Worm (Caenorhabditis elegans) whole organism, early embryonic: ENCODE data around the gene R148.8.

ENCODE experiments used
- B0310.2 ChIP-seq: sonication (generic microtip); optimal IDR thresholded peaks from 2 replicates; lab custom pipeline; 2016; ENCODE audit warnings: mild to moderate bottlenecking, missing genetic modification characterization, missing compliant biosample characterization
- F13C5.2 ChIP-seq: sonication (generic microtip); optimal IDR thresholded peaks from 2 replicates; lab custom pipeline; 2017; ENCODE audit warnings: mild to moderate bottlenecking, missing genetic modification characterization, inconsistent platforms, missing compliant biosample characterization
- aly-1 ChIP-seq: sonication (generic microtip); optimal IDR thresholded peaks from 2 replicates; lab custom pipeline; 2016; ENCODE audit warnings: missing genetic modification characterization, missing compliant biosample characterization
- ama-1 ChIP-seq: fragments of 150-350 bp; optimal IDR thresholded peaks from 2 replicates; lab custom pipeline; 2014
- ceh-13 ChIP-seq: fragments of 200-800 bp; sonication (Bioruptor generic); optimal IDR thresholded peaks from 2 replicates; lab custom pipeline; 2018; ENCODE audit warnings: mild to moderate bottlenecking, missing genetic modification characterization, missing compliant biosample characterization
- ceh-36 ChIP-seq: sonication (generic microtip); optimal IDR thresholded peaks from 2 replicates; lab custom pipeline; 2016; ENCODE audit warnings: missing genetic modification characterization, inconsistent platforms, missing compliant biosample characterization
- ets-7 ChIP-seq: sonication (generic microtip); optimal IDR thresholded peaks from 2 replicates; lab custom pipeline; 2016; ENCODE audit warnings: missing genotype, missing genetic modification characterization, missing compliant biosample characterization
- flt-1 ChIP-seq: fragments of 200-800 bp; sonication (Bioruptor generic); IDR thresholded peaks from 2 replicates; pipeline ENCODE4 v1.3.6; 2022; ENCODE audit warnings: missing genetic modification characterization, missing compliant biosample characterization
- hmbx-1 ChIP-seq: sonication (generic microtip); optimal IDR thresholded peaks from 2 replicates; lab custom pipeline; 2016; ENCODE audit warnings: mild to moderate bottlenecking, missing genetic modification characterization, missing compliant biosample characterization
- hmg-4 ChIP-seq: fragments of 200-800 bp; sonication (Bioruptor generic); optimal IDR thresholded peaks from 2 replicates; lab custom pipeline; 2018; ENCODE audit warnings: mild to moderate bottlenecking, missing genetic modification characterization, missing compliant biosample characterization
- hnd-1 ChIP-seq: sonication (generic microtip); optimal IDR thresholded peaks from 2 replicates; lab custom pipeline; 2016; ENCODE audit warnings: missing genetic modification characterization, missing compliant biosample characterization
- pes-1 ChIP-seq: fragments of 200-800 bp; sonication (Bioruptor generic); IDR thresholded peaks from 2 replicates; pipeline ENCODE4 v1.3.6; 2022; ENCODE audit warnings: missing genetic modification reagents, missing genetic modification characterization, missing compliant biosample characterization
- scrt-1 ChIP-seq: fragments of 200-800 bp; sonication (Bioruptor generic); IDR thresholded peaks from 2 replicates; pipeline ENCODE4 v1.3.6; 2022; ENCODE audit warnings: missing genetic modification characterization, missing compliant biosample characterization
- sea-1 ChIP-seq: fragments of 200-800 bp; sonication (Bioruptor generic); conservative IDR thresholded peaks from 2 replicates; pipeline ENCODE4 v1.3.6; 2022; ENCODE audit warnings: missing genetic modification characterization, missing compliant biosample characterization
- tbx-11 ChIP-seq: fragments of 200-800 bp; sonication (Bioruptor generic); IDR thresholded peaks from 2 replicates; pipeline ENCODE4 v1.3.6; 2022; ENCODE audit warnings: missing genetic modification characterization, missing compliant biosample characterization
- tbx-37 ChIP-seq: fragments of 200-800 bp; sonication (Bioruptor generic); conservative IDR thresholded peaks from 2 replicates; pipeline ENCODE4 v1.3.6; 2022; ENCODE audit warnings: missing genetic modification reagents, missing genetic modification characterization, missing compliant biosample characterization
- tra-4 ChIP-seq: sonication (generic microtip); optimal IDR thresholded peaks from 2 replicates; lab custom pipeline; 2017; ENCODE audit warnings: missing genetic modification characterization, missing compliant biosample characterization

R148.8 gene

DNA sequence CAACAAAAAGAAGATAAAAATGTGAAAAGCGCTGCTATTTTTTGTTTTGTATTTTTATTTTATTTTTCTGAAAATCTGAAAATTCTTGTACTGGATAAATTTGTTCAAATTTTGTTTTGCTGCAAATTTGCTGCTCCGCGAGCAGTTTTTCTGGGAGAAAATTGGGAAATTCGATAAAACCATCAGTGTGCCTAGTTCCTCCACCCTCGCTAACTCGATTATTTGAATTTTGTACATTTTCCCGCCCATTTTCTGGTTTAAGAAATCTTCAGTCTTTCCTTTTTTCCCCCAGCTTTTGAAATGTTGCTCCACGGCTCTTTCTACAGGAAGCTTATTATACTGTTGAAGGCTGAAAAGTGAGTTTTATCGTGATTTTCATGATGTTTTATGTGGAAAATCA is at the start of gene R148.8:
R148.8 (plus strand) TSS at position 301 of the 400 bp plus-strand sequence.
- no peak for TF ChIP-seq ceh-36
- TF ChIP-seq pes-1, result no peak
- no peak for TF ChIP-seq ceh-13 (GFP tag; lab: Kevin White, UChicago)
- no peak for TF ChIP-seq F13C5.2 (tag; lab: Kevin White, UChicago)
- TF ChIP-seq sea-1, result no peak
- TF ChIP-seq hnd-1 (tag; lab: Kevin White, UChicago), result no peak
- no peak for TF ChIP-seq ama-1 (lab: Kevin White, UChicago)
- no peak for TF ChIP-seq tbx-37 (GFP tag; lab: Robert Waterston, UW)
- no peak for TF ChIP-seq hmbx-1
- TF ChIP-seq B0310.2 (tag; lab: Kevin White, UChicago), result no peak
- TF ChIP-seq scrt-1 (GFP tag; lab: Robert Waterston, UW), result no peak
- no peak for TF ChIP-seq aly-1 (tag; lab: Kevin White, UChicago)
- no peak for TF ChIP-seq tbx-11
- no peak for TF ChIP-seq flt-1
- no peak for TF ChIP-seq hmg-4 (GFP tag; lab: Kevin White, UChicago)
- no peak for TF ChIP-seq ets-7 (tag; lab: Kevin White, UChicago)
- no peak for TF ChIP-seq tra-4 (tag; lab: Kevin White, UChicago)

DNA sequence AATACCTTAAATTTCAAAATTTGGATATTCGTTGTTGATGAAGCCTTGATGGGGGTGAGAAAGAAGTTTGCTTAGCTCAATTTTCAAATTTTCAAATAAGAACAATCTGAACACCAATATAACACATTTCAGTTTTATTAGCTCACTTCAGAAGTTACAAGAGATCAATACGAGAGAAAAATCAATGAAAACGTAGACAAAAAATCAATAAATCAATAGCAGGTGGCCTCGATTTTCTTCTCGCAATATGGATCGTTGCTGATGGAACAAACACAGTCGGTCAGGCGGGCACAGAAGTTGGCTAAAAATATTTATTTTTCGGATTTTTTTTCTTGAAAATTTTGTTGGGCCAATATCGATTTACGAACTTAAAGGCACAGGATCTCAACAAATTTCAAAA is 49.2 kb upstream of the R148.8 start:
- TF ChIP-seq ets-7 (tag; lab: Kevin White, UChicago), result no peak
- no peak for TF ChIP-seq F13C5.2 (tag; lab: Kevin White, UChicago)
- no peak for TF ChIP-seq tra-4 (tag; lab: Kevin White, UChicago)
- TF ChIP-seq B0310.2 (tag; lab: Kevin White, UChicago), result no peak
- TF ChIP-seq ceh-36, result no peak
- no peak for TF ChIP-seq hnd-1 (tag; lab: Kevin White, UChicago)
- TF ChIP-seq ama-1 (lab: Kevin White, UChicago), result no peak
- TF ChIP-seq hmg-4 (GFP tag; lab: Kevin White, UChicago), result no peak

DNA sequence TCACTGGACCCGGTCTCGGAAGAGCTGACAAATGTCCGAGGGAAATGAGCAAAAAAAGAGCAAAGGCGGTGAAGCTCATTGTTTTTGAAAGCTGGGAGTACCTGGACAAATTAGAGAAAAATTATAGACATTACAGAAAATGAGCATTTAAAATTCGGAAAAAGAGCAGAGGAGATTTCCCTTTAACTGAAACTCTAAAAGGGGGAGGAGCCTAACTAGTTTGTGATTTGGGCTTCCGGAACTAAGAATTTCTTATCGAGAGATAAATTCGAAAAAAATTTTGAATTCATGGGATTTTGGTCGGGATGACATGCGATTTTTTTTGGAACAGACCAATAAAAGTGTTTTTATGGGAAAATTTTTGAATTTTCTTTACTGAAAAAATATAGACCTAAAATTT is 47.6 kb upstream of the R148.8 start, which contains the start of gene C44B11.4:
C44B11.4 (minus strand) TSS at position 101 of the 400 bp plus-strand sequence.
- TF ChIP-seq ceh-13 (GFP tag; lab: Kevin White, UChicago) (no peak), aly-1 (tag; lab: Kevin White, UChicago) (no peak), hnd-1 (tag; lab: Kevin White, UChicago) (no peak), tra-4 (tag; lab: Kevin White, UChicago) (no peak), ceh-36 (no peak), tbx-37 (GFP tag; lab: Robert Waterston, UW) (no peak), pes-1 (no peak), flt-1 (no peak), F13C5.2 (tag; lab: Kevin White, UChicago) (no peak), sea-1 (no peak), hmg-4 (GFP tag; lab: Kevin White, UChicago) (no peak), ama-1 (lab: Kevin White, UChicago) (no peak), scrt-1 (GFP tag; lab: Robert Waterston, UW) (no peak), tbx-11 (no peak), ets-7 (tag; lab: Kevin White, UChicago) (no peak)

DNA sequence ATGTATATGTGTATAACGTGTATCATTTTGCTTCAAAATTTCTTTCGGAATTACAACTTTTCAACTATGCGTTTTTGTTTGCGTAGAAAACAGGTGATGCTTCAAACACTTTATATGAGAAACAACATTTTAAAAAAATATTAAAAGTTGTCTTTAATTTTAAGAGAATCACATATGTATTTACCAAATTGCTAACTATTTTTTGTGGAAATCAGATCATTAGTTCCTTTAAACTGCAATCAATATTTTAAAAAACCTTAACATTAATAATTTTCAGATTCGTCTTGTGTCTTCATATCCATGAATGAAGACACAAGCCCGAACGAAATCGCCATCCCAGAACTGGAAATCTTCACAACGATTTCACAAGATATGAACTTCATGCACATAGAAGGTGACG is 38.4 kb upstream of the R148.8 start, which contains the start of gene C44B11.6:
C44B11.6 (plus strand) TSS at position 301 of the 400 bp plus-strand sequence.
- no peak for TF ChIP-seq ceh-36
- no peak for TF ChIP-seq scrt-1 (GFP tag; lab: Robert Waterston, UW)
- TF ChIP-seq F13C5.2 (tag; lab: Kevin White, UChicago), result no peak
- no peak for TF ChIP-seq hmbx-1
- TF ChIP-seq B0310.2 (tag; lab: Kevin White, UChicago), result no peak
- no peak for TF ChIP-seq ceh-13 (GFP tag; lab: Kevin White, UChicago)
- no peak for TF ChIP-seq tra-4 (tag; lab: Kevin White, UChicago)
- TF ChIP-seq aly-1 (tag; lab: Kevin White, UChicago), result no peak
- TF ChIP-seq flt-1, result no peak
- TF ChIP-seq tbx-37 (GFP tag; lab: Robert Waterston, UW), result no peak
- no peak for TF ChIP-seq tbx-11

DNA sequence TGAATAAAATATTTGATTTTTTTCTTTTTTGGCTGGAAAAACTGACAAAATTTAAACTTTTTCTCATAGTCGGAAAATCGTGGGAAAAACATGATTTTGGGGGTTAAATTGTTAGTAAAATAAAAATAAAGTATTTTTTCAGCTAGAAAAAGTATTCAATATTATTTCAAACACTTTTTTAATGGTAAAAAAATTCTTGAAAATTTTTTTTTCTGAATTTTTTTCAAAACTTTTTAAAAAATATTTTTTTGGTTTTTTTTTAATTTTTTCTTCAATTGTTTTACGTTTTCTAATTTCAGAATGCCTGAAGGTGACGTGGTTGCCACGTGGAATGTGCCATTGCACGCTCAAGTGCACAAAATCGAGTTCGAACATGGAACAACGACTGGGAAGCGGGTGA is 36.3 kb upstream of the R148.8 start, which contains the start of gene C44B11.1:
C44B11.1 (plus strand) TSS at position 301 of the 400 bp plus-strand sequence.
- TF ChIP-seq hmbx-1 (no peak), scrt-1 (GFP tag; lab: Robert Waterston, UW) (no peak)

DNA sequence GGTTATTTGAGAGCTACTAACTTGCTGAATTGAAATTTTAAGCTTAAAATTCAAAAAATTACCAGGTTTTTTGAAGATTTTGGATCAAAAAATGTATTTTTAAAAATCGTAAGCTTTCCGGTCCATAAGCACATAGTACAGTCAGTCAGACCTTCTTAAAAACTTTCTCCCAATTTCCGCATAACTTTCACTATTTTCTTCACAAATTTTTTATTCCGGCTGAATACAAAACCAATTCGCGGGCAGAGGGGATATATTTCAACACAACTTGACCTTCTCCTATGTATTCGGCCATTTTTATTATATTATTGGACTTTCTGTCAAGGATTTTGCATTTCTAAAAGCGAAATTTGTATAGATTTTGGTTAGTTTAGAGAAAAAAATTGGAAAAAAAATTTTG is 30.8 kb upstream of the R148.8 start:
- no peak for TF ChIP-seq hmbx-1
- TF ChIP-seq tbx-11, result no peak
- TF ChIP-seq scrt-1 (GFP tag; lab: Robert Waterston, UW), result no peak
- no peak for TF ChIP-seq B0310.2 (tag; lab: Kevin White, UChicago)
- no peak for TF ChIP-seq pes-1
- no peak for TF ChIP-seq hnd-1 (tag; lab: Kevin White, UChicago)
- no peak for TF ChIP-seq ceh-36
- no peak for TF ChIP-seq sea-1
- TF ChIP-seq hmg-4 (GFP tag; lab: Kevin White, UChicago), result no peak
- no peak for TF ChIP-seq aly-1 (tag; lab: Kevin White, UChicago)
- no peak for TF ChIP-seq ets-7 (tag; lab: Kevin White, UChicago)
- no peak for TF ChIP-seq ama-1 (lab: Kevin White, UChicago)
- no peak for TF ChIP-seq F13C5.2 (tag; lab: Kevin White, UChicago)
- TF ChIP-seq tbx-37 (GFP tag; lab: Robert Waterston, UW), result no peak
- no peak for TF ChIP-seq ceh-13 (GFP tag; lab: Kevin White, UChicago)
- no peak for TF ChIP-seq flt-1
- TF ChIP-seq tra-4 (tag; lab: Kevin White, UChicago), result no peak

DNA sequence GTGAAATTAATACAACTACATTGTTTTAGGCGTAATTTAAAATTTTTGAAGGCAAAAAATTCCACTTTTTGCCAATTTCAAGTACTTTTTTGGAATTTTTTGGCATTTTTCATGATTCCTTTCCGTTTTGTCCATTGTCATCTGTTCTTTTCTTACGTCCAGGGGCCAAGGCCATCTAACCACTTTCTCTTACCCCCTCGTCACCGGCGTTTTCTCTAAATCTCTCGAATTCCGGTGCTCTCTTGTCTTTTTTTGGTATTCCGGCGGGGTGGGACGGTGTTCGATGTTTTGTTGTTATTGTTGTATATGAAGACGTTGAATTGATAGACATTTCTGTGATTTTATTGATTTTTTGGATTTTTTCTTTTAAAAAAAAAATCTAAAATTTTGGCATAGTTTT is 29.7 kb upstream of the R148.8 start:
- TF ChIP-seq F13C5.2 (tag; lab: Kevin White, UChicago) (no peak), flt-1 (no peak), ets-7 (tag; lab: Kevin White, UChicago) (no peak)

DNA sequence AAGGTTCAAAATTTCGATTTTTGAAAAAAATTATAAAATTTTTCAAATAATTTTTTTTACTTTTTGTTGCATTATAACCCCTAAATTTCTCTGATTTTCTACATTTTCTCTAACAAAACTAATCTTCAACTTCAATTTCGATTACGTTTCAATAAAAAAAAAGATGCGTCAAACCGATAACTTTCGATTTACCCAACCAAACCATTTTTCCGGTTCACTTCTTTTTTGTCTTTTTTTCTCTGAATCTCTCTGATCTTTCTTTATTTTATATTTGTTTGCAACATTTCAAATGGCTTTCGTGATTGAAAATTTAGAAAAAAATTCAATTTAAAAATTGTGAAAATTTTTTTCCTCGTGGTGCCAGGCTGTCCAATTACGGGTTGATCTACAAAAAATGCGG is 27.8 kb upstream of the R148.8 start:
- TF ChIP-seq ets-7 (tag; lab: Kevin White, UChicago) (no peak), tra-4 (tag; lab: Kevin White, UChicago) (no peak), hmg-4 (GFP tag; lab: Kevin White, UChicago) (no peak), F13C5.2 (tag; lab: Kevin White, UChicago) (no peak), flt-1 (no peak), ceh-36 (no peak), sea-1 (no peak), aly-1 (tag; lab: Kevin White, UChicago) (no peak)
